Worm (Caenorhabditis elegans) whole organism, midembryonic: ENCODE results near the gene F39H12.1.

Experiments used
- cog-1 ChIP-seq: sonication (generic microtip); optimal IDR thresholded peaks from 2 replicates; lab custom pipeline; 2016; ENCODE audit warnings: missing genetic modification characterization, missing compliant biosample characterization
- flt-1 ChIP-seq: fragments of 200-800 bp; sonication (Bioruptor generic); IDR thresholded peaks from 2 replicates; pipeline ENCODE4 v1.3.6; 2022; ENCODE audit warnings: missing genetic modification characterization, missing compliant biosample characterization
- med-1 ChIP-seq: sonication (generic microtip); optimal IDR thresholded peaks from 2 replicates; lab custom pipeline; 2017; ENCODE audit warnings: missing genetic modification characterization, mild to moderate bottlenecking, missing compliant biosample characterization, antibody characterized with exemption, missing genetic modification reagents; ENCODE audit not compliant: insufficient read depth
- ref-1 ChIP-seq: fragments of 200-800 bp; sonication (Bioruptor generic); conservative IDR thresholded peaks from 2 replicates; pipeline ENCODE4 v1.3.6; 2022; ENCODE audit warnings: missing genetic modification reagents, missing genetic modification characterization, missing compliant biosample characterization
- tab-1 ChIP-seq: fragments of 200-800 bp; sonication (Bioruptor generic); IDR thresholded peaks from 2 replicates; pipeline ENCODE4 v1.3.6; 2022; ENCODE audit warnings: missing genetic modification characterization, missing compliant biosample characterization
- ztf-29 ChIP-seq: fragments of 200-800 bp; sonication (Bioruptor generic); IDR thresholded peaks from 2 replicates; pipeline ENCODE4 v1.3.6; 2022; ENCODE audit warnings: missing genetic modification reagents, missing genetic modification characterization, missing compliant biosample characterization

DNA sequence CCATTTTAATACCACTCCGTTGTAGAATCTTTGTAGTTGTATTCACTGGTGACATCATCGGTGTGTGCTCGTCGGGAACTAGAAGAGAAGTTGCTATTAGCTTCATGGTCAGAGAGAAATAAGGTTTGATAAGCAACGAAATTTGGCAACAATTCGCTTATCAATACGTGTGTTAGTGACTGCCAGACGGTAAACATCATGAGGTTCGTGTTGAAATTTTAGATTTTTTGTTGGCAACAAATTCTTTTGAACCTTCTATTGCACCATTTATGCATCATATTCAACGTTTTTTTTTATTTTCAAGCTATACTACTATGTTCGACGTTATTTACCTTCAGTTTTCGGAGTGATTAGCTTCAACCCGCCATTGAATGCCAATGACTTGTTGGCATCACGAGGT lies 10.8 kb upstream of the F39H12.1 start:
- TF ChIP-seq med-1 (GFP tag; lab: Kevin White, UChicago): no peak
- no peak for TF ChIP-seq flt-1
- no peak for TF ChIP-seq ztf-29
- no peak for TF ChIP-seq tab-1
- TF ChIP-seq cog-1: no peak
- TF ChIP-seq ref-1: no peak
